Worm (Caenorhabditis elegans) whole organism, L1 larva: ENCODE measurements around the gene htz-1.

ENCODE experiments used
- C04F5.9 ChIP-seq: sonication (generic microtip); optimal IDR thresholded peaks from 2 replicates; lab custom pipeline; 2016; ENCODE audit warnings: missing genetic modification characterization, missing compliant biosample characterization
- C16A3.4 ChIP-seq: fragments of 150-350 bp; optimal IDR thresholded peaks from 2 replicates; lab custom pipeline; 2014; ENCODE audit warnings: missing biosample characterization, missing genetic modification characterization
- F16B12.6 ChIP-seq: fragments of 150-350 bp; optimal IDR thresholded peaks from 2 replicates; lab custom pipeline; 2014; ENCODE audit warnings: missing biosample characterization, missing genetic modification characterization
- Y116A8C.19 ChIP-seq: sonication (generic microtip); optimal IDR thresholded peaks from 2 replicates; lab custom pipeline; 2016; ENCODE audit warnings: missing compliant biosample characterization, missing genetic modification characterization, borderline replicate concordance
- ama-1 ChIP-seq: fragments of 150-350 bp; optimal IDR thresholded peaks from 2 replicates; lab custom pipeline; 2014
- ceh-8 ChIP-seq: fragments of 200-800 bp; sonication (Bioruptor generic); optimal IDR thresholded peaks from 2 replicates; lab custom pipeline; 2018; ENCODE audit warnings: mild to moderate bottlenecking, missing genetic modification characterization, moderate library complexity, missing compliant biosample characterization
- ceh-82 ChIP-seq, 3 experiments: fragments of 150-350 bp in 1 of 3; sonication (generic microtip) in 2 of 3; optimal IDR thresholded peaks; 2 replicates each; lab custom pipeline; 2014 to 2017; ENCODE audit warnings: missing biosample characterization in 3 of 3, missing genetic modification characterization in 3 of 3
- dpl-1 ChIP-seq, 3 experiments: fragments of 150-350 bp in 2 of 3; sonication (generic microtip) in 1 of 3; optimal IDR thresholded peaks; 2 replicates each; lab custom pipeline; 2014 to 2017; ENCODE audit warnings: missing biosample characterization in 3 of 3, missing genetic modification characterization in 3 of 3, missing genetic modification reagents in 3 of 3
- efl-1 ChIP-seq, 4 experiments: fragments of 150-350 bp; optimal IDR thresholded peaks in 3 of 4; peaks in 1 of 4; 1 replicate in 1 of 4; 2 replicates in 3 of 4; lab custom pipeline; 2014; ENCODE audit warnings: missing biosample characterization in 2 of 4, missing genetic modification characterization in 2 of 4, missing genetic modification reagents in 2 of 4
- elt-2 ChIP-seq: sonication (generic microtip); optimal IDR thresholded peaks from 2 replicates; lab custom pipeline; 2016; ENCODE audit warnings: missing genetic modification characterization, mild to moderate bottlenecking, inconsistent platforms, missing compliant biosample characterization, missing genetic modification reagents
- ets-5 ChIP-seq: fragments of 200-800 bp; sonication (Bioruptor generic); IDR thresholded peaks from 2 replicates; pipeline ENCODE4 v1.3.6; 2022; ENCODE audit warnings: missing genetic modification characterization, missing compliant biosample characterization
- fkh-4 ChIP-seq: sonication (generic microtip); optimal IDR thresholded peaks from 2 replicates; lab custom pipeline; 2016; ENCODE audit warnings: missing compliant biosample characterization, missing genetic modification characterization, borderline replicate concordance
- fkh-8 ChIP-seq: sonication (generic microtip); optimal IDR thresholded peaks from 2 replicates; lab custom pipeline; 2016; ENCODE audit warnings: mild to moderate bottlenecking, missing genetic modification characterization, missing compliant biosample characterization
- hlh-17 ChIP-seq: fragments of 200-800 bp; sonication (Bioruptor generic); optimal IDR thresholded peaks from 2 replicates; lab custom pipeline; 2018; ENCODE audit warnings: missing genetic modification characterization, mild to moderate bottlenecking, missing compliant biosample characterization, moderate library complexity, borderline replicate concordance
- irx-1 ChIP-seq: sonication (generic microtip); optimal IDR thresholded peaks from 2 replicates; lab custom pipeline; 2016; ENCODE audit warnings: missing genetic modification characterization, missing compliant biosample characterization
- isw-1 ChIP-seq: fragments of 200-800 bp; sonication (Bioruptor generic); IDR thresholded peaks from 2 replicates; pipeline ENCODE4 v1.3.6; 2022; ENCODE audit warnings: missing genetic modification characterization, missing compliant biosample characterization
- jun-1 ChIP-seq: fragments of 150-350 bp; optimal IDR thresholded peaks from 2 replicates; lab custom pipeline; 2014; ENCODE audit warnings: missing biosample characterization, missing genetic modification reagents, missing genetic modification characterization
- lin-13 ChIP-seq: fragments of 150-350 bp; optimal IDR thresholded peaks from 2 replicates; lab custom pipeline; 2014; ENCODE audit warnings: missing biosample characterization, missing genetic modification reagents, missing genetic modification characterization
- lin-14 ChIP-seq: fragments of 200-800 bp; sonication (Bioruptor generic); optimal IDR thresholded peaks from 2 replicates; lab custom pipeline; 2018; ENCODE audit warnings: mild to moderate bottlenecking, missing genetic modification characterization, moderate library complexity, missing compliant biosample characterization
- lin-35 ChIP-seq, 2 experiments: fragments of 150-350 bp; optimal IDR thresholded peaks; 2 replicates each; lab custom pipeline; 2014; ENCODE audit warnings: missing biosample characterization in 2 of 2, missing genetic modification characterization in 2 of 2, missing genetic modification reagents in 2 of 2
- lin-39 ChIP-seq: fragments of 150-350 bp; optimal IDR thresholded peaks from 2 replicates; lab custom pipeline; 2014; ENCODE audit warnings: missing biosample characterization, missing genetic modification reagents, missing genetic modification characterization
- lir-3 ChIP-seq: sonication (generic microtip); optimal IDR thresholded peaks from 2 replicates; lab custom pipeline; 2016; ENCODE audit warnings: mild to moderate bottlenecking, missing genetic modification characterization, moderate library complexity, missing compliant biosample characterization; ENCODE audit not compliant: poor library complexity
- lsy-2 ChIP-seq, 2 experiments: fragments of 150-350 bp; optimal IDR thresholded peaks; 2 replicates each; lab custom pipeline; 2014; ENCODE audit warnings: missing biosample characterization in 2 of 2, missing genetic modification characterization in 2 of 2
- mef-2 ChIP-seq: fragments of 150-350 bp; optimal IDR thresholded peaks from 2 replicates; lab custom pipeline; 2014; ENCODE audit warnings: missing biosample characterization, missing genetic modification characterization
- nhr-11 ChIP-seq: fragments of 150-350 bp; optimal IDR thresholded peaks from 2 replicates; lab custom pipeline; 2014; ENCODE audit warnings: missing biosample characterization, missing genetic modification characterization
- nhr-19 ChIP-seq: fragments of 200-800 bp; sonication (Bioruptor generic); conservative IDR thresholded peaks from 2 replicates; pipeline ENCODE4 v1.3.6; 2022; ENCODE audit warnings: missing genetic modification characterization, missing compliant biosample characterization
- nhr-20 ChIP-seq: sonication (generic microtip); optimal IDR thresholded peaks from 2 replicates; lab custom pipeline; 2016; ENCODE audit warnings: mild to moderate bottlenecking, missing genetic modification characterization, missing compliant biosample characterization
- nhr-47 ChIP-seq: sonication (generic microtip); optimal IDR thresholded peaks from 2 replicates; lab custom pipeline; 2016; ENCODE audit warnings: mild to moderate bottlenecking, missing genetic modification characterization, moderate library complexity, missing compliant biosample characterization
- nhr-71 ChIP-seq: sonication (generic microtip); optimal IDR thresholded peaks from 2 replicates; lab custom pipeline; 2016; ENCODE audit warnings: mild to moderate bottlenecking, missing genetic modification characterization, moderate library complexity, missing compliant biosample characterization
- nhr-77 ChIP-seq: fragments of 150-350 bp; optimal IDR thresholded peaks from 2 replicates; lab custom pipeline; 2014; ENCODE audit warnings: missing biosample characterization, missing genetic modification characterization
- nhr-85 ChIP-seq: sonication (generic microtip); peaks from one replicate; lab custom pipeline; 2016; ENCODE audit warnings: missing genetic modification characterization, inconsistent platforms, missing compliant biosample characterization
- nhr-90 ChIP-seq: sonication (generic microtip); optimal IDR thresholded peaks from 2 replicates; lab custom pipeline; 2016; ENCODE audit warnings: mild to moderate bottlenecking, missing genetic modification characterization, missing compliant biosample characterization; ENCODE audit not compliant: poor library complexity
- pax-3 ChIP-seq: fragments of 200-800 bp; sonication (Bioruptor generic); optimal IDR thresholded peaks from 2 replicates; lab custom pipeline; 2018; ENCODE audit warnings: mild to moderate bottlenecking, missing genetic modification characterization, moderate library complexity, missing compliant biosample characterization
- rnt-1 ChIP-seq: sonication (generic microtip); optimal IDR thresholded peaks from 2 replicates; lab custom pipeline; 2016; ENCODE audit warnings: mild to moderate bottlenecking, missing genetic modification characterization, moderate library complexity, missing compliant biosample characterization
- skn-1 ChIP-seq: fragments of 150-350 bp; optimal IDR thresholded peaks from 2 replicates; lab custom pipeline; 2014; ENCODE audit warnings: missing biosample characterization, missing genetic modification characterization
- snu-23 ChIP-seq: sonication (generic microtip); optimal IDR thresholded peaks from 2 replicates; lab custom pipeline; 2016; ENCODE audit warnings: missing genetic modification characterization, missing compliant biosample characterization
- sox-4 ChIP-seq: sonication (generic microtip); optimal IDR thresholded peaks from 2 replicates; lab custom pipeline; 2016; ENCODE audit warnings: missing genetic modification characterization, missing compliant biosample characterization
- unc-130 ChIP-seq: fragments of 150-350 bp; optimal IDR thresholded peaks from 2 replicates; lab custom pipeline; 2017; ENCODE audit warnings: missing biosample characterization, missing genetic modification characterization, inconsistent platforms
- unc-86 ChIP-seq: sonication (generic microtip); optimal IDR thresholded peaks from 2 replicates; lab custom pipeline; 2016; ENCODE audit warnings: missing genetic modification characterization, missing compliant biosample characterization
- unc-98 ChIP-seq: fragments of 200-800 bp; sonication (Bioruptor generic); IDR thresholded peaks from 2 replicates; pipeline ENCODE4 v1.3.6; 2022; ENCODE audit warnings: missing genetic modification characterization, missing compliant biosample characterization
- xbp-1 ChIP-seq: sonication (generic microtip); optimal IDR thresholded peaks from 2 replicates; lab custom pipeline; 2016; ENCODE audit warnings: missing genetic modification characterization, missing compliant biosample characterization
- ztf-11 ChIP-seq, 2 experiments: sonication (generic microtip); optimal IDR thresholded peaks; 2 replicates each; lab custom pipeline; 2016 to 2017; ENCODE audit warnings: missing genetic modification characterization in 2 of 2, missing biosample characterization in 1 of 2, missing compliant biosample characterization in 1 of 2
- ztf-4 ChIP-seq: fragments of 150-350 bp; optimal IDR thresholded peaks from 2 replicates; lab custom pipeline; 2014; ENCODE audit warnings: missing biosample characterization, missing genetic modification characterization

The htz-1 gene

DNA sequence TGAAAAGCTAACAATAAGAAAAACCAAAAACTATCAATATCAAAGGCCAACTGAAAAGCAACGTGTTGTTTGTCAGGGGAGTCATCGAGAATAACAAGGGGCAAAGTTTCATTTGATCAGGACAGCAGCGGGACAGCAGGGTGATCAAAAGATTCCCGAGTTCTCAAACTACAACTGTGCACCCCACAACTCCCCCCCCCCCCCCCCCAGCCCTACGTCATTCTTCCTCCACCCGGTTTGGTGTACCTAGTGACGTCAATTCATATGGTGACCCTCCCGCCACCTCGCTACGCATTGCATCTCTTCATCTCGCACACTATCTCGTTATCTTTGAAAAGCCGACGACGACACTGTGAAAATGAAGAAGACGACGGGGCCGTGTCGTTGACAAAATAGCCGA is 27.8 kb downstream of the htz-1 start:
- TF ChIP-seq hlh-17 (no peak), lin-14 (GFP tag; lab: Kevin White, UChicago) (peak; percentile 45), nhr-85 (peak; percentile 1), nhr-71 (peak; percentile 30), nhr-19 (GFP tag; lab: Robert Waterston, UW) (peak; percentile 27; the same call in 1 of the 2 replicates), efl-1 (optimal IDR thresholded peaks at IDR 0.05; lab: Kevin White, UChicago) (no peak), efl-1 (GFP tag; optimal IDR thresholded peaks at IDR 0.05 in 1 of 2; lab: Kevin White, UChicago) (peak in 1 of 2 experiments; percentile 55)

DNA sequence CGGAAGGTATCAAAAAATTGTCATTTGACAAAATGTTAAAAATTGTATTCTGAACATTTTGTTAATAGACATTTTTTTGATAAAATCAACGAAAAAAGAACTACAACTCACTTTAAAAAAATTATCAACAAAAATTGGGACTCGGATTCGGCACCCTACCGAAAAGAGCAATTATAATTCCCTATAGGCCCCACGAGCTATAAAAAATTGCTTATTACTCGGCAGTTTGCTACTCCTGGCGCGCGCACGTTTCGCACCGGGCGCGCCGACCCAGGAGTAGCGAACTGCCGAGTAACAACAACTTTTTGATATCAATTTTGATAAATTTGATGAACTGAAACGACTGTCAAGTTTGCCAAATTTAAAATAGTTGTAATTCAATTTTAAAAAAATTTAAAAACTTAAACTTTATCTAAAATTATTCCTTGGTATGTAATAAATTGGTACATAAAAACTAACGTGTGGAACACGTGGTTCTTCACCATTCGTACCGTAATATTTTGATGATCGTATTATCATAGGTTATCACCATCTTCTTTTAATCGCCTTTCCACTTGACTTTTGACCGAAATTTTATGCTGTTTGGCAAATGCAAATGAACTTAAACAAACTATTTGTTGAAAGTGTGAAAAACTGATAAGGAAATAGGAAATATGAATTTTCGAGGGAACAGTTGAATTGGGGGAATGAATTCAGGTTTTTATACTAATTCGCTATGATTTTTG is 29.5 kb downstream of the htz-1 start:
- peak in 1 of 2 experiments; percentile 47 for TF ChIP-seq lsy-2 (tag; optimal IDR thresholded peaks at IDR 0.05; lab: Kevin White, UChicago)
- no peak for TF ChIP-seq ets-5
- TF ChIP-seq irx-1 (tag; lab: Kevin White, UChicago) = no peak
- TF ChIP-seq Y116A8C.19 (tag; lab: Kevin White, UChicago) = no peak
- peak; percentile 33 for TF ChIP-seq lir-3 (tag; lab: Kevin White, UChicago)
- no peak for TF ChIP-seq unc-130
- TF ChIP-seq lin-14 (GFP tag; lab: Kevin White, UChicago) = peak; percentile 18
- peak; percentile 17 for TF ChIP-seq snu-23 (GFP tag; lab: Kevin White, UChicago)
- TF ChIP-seq dpl-1 (GFP tag; optimal IDR thresholded peaks at IDR 0.05; lab: Kevin White, UChicago) = no peak
- TF ChIP-seq efl-1 (optimal IDR thresholded peaks at IDR 0.05; lab: Kevin White, UChicago) = no peak
- TF ChIP-seq efl-1 (GFP tag; optimal IDR thresholded peaks at IDR 0.05 in 1 of 2; lab: Kevin White, UChicago) = peak in 1 of 2 experiments; percentile 45
- TF ChIP-seq C16A3.4 (tag; lab: Kevin White, UChicago) = no peak
- TF ChIP-seq mef-2 (tag; lab: Kevin White, UChicago) = no peak
- TF ChIP-seq lin-35 (GFP tag; optimal IDR thresholded peaks at IDR 0.05; lab: Kevin White, UChicago) = peak in 1 of 2 experiments; percentile 43
- peak; percentile 39 for TF ChIP-seq nhr-71
- TF ChIP-seq elt-2 (tag; lab: Kevin White, UChicago) = peak; percentile 77
- TF ChIP-seq rnt-1 (tag; lab: Kevin White, UChicago) = no peak
- TF ChIP-seq sox-4 (tag; lab: Kevin White, UChicago) = no peak
- TF ChIP-seq hlh-17 = no peak
- TF ChIP-seq nhr-90 (tag; lab: Kevin White, UChicago) = peak; percentile 32
- peak; percentile 24 for TF ChIP-seq nhr-20
- TF ChIP-seq nhr-11 (tag; lab: Kevin White, UChicago) = no peak
- TF ChIP-seq nhr-19 (GFP tag; lab: Robert Waterston, UW) = peak; percentile 28

DNA sequence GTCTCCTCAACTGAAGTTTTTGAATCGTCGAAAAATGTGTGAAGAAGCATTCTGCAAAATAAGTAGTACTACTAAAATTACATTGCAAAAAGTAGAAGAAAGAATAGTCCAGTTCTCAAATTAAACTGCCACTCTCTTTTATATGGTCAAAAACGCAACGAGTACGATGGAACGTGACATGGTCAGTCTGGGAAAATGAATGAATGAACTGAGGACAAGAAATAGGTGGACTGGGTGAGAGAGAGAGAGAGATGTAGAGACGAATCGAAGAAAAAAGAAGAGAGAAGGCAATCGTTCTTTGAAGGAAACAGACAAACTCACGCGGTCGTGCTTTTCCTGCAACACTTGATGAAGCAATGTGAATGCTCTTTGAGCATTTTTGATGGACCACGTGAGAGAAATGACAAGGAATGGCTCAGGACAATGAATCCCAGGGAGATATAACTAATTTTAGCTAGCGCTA is 31.0 kb downstream of the htz-1 start, which contains the start of gene M01H9.3:
M01H9.3 (minus strand) TSS at position 51 of the 463 bp plus-strand sequence.
- peak; percentile 51 for TF ChIP-seq nhr-47 (tag; lab: Kevin White, UChicago)
- TF ChIP-seq ceh-8 (GFP tag; lab: Kevin White, UChicago) = no peak
- TF ChIP-seq efl-1 (optimal IDR thresholded peaks at IDR 0.05; lab: Kevin White, UChicago) = peak; percentile 22 to 54
- peak; percentile 26 to 93 for TF ChIP-seq efl-1 (GFP tag; optimal IDR thresholded peaks at IDR 0.05 in 1 of 2; lab: Kevin White, UChicago)
- TF ChIP-seq skn-1 (tag; lab: Kevin White, UChicago) = peak; percentile 21
- TF ChIP-seq nhr-85 = peak; percentile 79
- TF ChIP-seq C04F5.9 (tag; lab: Kevin White, UChicago) = no peak
- peak in 2 of 3 experiments; percentile 14 to 41 for TF ChIP-seq ceh-82 (tag; optimal IDR thresholded peaks at IDR 0.05; lab: Kevin White, UChicago)
- peak; percentile 65 for TF ChIP-seq elt-2 (tag; lab: Kevin White, UChicago)
- peak; percentile 71 for TF ChIP-seq ztf-4 (tag; lab: Kevin White, UChicago)
- peak; percentile 30 for TF ChIP-seq jun-1 (tag; lab: Kevin White, UChicago)
- peak; percentile 65 for TF ChIP-seq ama-1 (lab: Kevin White, UChicago)
- TF ChIP-seq lir-3 (tag; lab: Kevin White, UChicago) = peak; percentile 78
- no peak for TF ChIP-seq fkh-4 (tag; lab: Kevin White, UChicago)
- TF ChIP-seq lin-39 (tag; lab: Kevin White, UChicago) = peak; percentile 48
- peak; percentile 27 for TF ChIP-seq isw-1 (GFP tag; lab: Robert Waterston, UW)
- TF ChIP-seq fkh-8 (tag; lab: Kevin White, UChicago) = peak; percentile 59
- peak; percentile 33 to 60 (median 53) for TF ChIP-seq dpl-1 (GFP tag; optimal IDR thresholded peaks at IDR 0.05; lab: Kevin White, UChicago)
- TF ChIP-seq ztf-11 (tag; optimal IDR thresholded peaks at IDR 0.05; lab: Kevin White, UChicago) = no peak
- TF ChIP-seq xbp-1 (tag; lab: Kevin White, UChicago) = peak; percentile 52
- peak; percentile 98 for TF ChIP-seq nhr-19 (GFP tag; lab: Robert Waterston, UW)
- TF ChIP-seq pax-3 (tag; lab: Kevin White, UChicago) = peak; percentile 16
- TF ChIP-seq nhr-77 (tag; lab: Kevin White, UChicago) = no peak
- peak; percentile 79 for TF ChIP-seq rnt-1 (tag; lab: Kevin White, UChicago)
- TF ChIP-seq lin-14 (GFP tag; lab: Kevin White, UChicago) = peak; percentile 96
- peak; percentile 89 for TF ChIP-seq nhr-20
- TF ChIP-seq lin-13 = peak; percentile 4
- peak; percentile 92 for TF ChIP-seq nhr-71
- peak; percentile 80 for TF ChIP-seq unc-86
- peak; percentile 89 for TF ChIP-seq snu-23 (GFP tag; lab: Kevin White, UChicago)
- no peak for TF ChIP-seq F16B12.6 (tag; lab: Kevin White, UChicago)
- TF ChIP-seq unc-98 = no peak
